Fruit fly (Drosophila melanogaster) whole organism, embryonic: ENCODE results near the gene Syx8.

ENCODE experiments used
- B-H1 ChIP-seq: fragments of 200-800 bp; sonication (Bioruptor generic); IDR thresholded peaks from 3 replicates; pipeline ENCODE4 v1.3.6; 2022; ENCODE audit warnings: missing biosample characterization, missing genetic modification characterization
- Bdp1 ChIP-seq: fragments of 200-800 bp; sonication (Bioruptor generic); optimal IDR thresholded peaks from 3 replicates; lab custom pipeline; 2016; ENCODE audit warnings: missing biosample characterization, missing genetic modification characterization
- Blimp-1 ChIP-seq: fragments of 200-800 bp; sonication (Bioruptor generic); optimal IDR thresholded peaks from 3 replicates; lab custom pipeline; 2018; ENCODE audit warnings: missing biosample characterization, missing genetic modification characterization, mild to moderate bottlenecking, moderate library complexity, missing genetic modification reagents
- CG10209 ChIP-seq: fragments of 200-800 bp; sonication (Bioruptor generic); optimal IDR thresholded peaks from 3 replicates; lab custom pipeline; 2017; ENCODE audit warnings: missing biosample characterization, mild to moderate bottlenecking, missing genetic modification characterization, missing genetic modification reagents
- CG10267 ChIP-seq: fragments of 200-800 bp; sonication (Bioruptor generic); optimal IDR thresholded peaks from 2 replicates; lab custom pipeline; 2018; ENCODE audit warnings: missing biosample characterization, mild to moderate bottlenecking, missing genetic modification characterization, moderate library complexity
- CG10366 ChIP-seq: fragments of 200-800 bp; sonication (Bioruptor generic); IDR thresholded peaks from 2 replicates; pipeline ENCODE4 v1.3.6; 2022; ENCODE audit warnings: missing biosample characterization, missing genetic modification characterization
- CG10979 ChIP-seq: fragments of 200-800 bp; sonication (Bioruptor generic); optimal IDR thresholded peaks from 2 replicates; lab custom pipeline; 2018; ENCODE audit warnings: missing biosample characterization, mild to moderate bottlenecking, missing genetic modification characterization, moderate library complexity
- CG11695 ChIP-seq: fragments of 200-800 bp; sonication (Bioruptor generic); IDR thresholded peaks from 3 replicates; pipeline ENCODE4 v1.3.6; 2022; ENCODE audit warnings: missing biosample characterization, missing genetic modification characterization
- CG1602 ChIP-seq: fragments of 200-800 bp; sonication (Bioruptor generic); optimal IDR thresholded peaks from 3 replicates; lab custom pipeline; 2016; ENCODE audit warnings: missing biosample characterization, missing genetic modification characterization
- CG34376 ChIP-seq: fragments of 200-800 bp; sonication (Bioruptor generic); optimal IDR thresholded peaks from 2 replicates; lab custom pipeline; 2018; ENCODE audit warnings: missing biosample characterization, mild to moderate bottlenecking, missing genetic modification characterization
- CG4617 ChIP-seq: fragments of 200-800 bp; sonication (Bioruptor generic); optimal IDR thresholded peaks from 3 replicates; lab custom pipeline; 2016; ENCODE audit warnings: missing biosample characterization, missing genetic modification characterization, borderline replicate concordance
- CG7839 ChIP-seq: fragments of 200-800 bp; sonication (Bioruptor generic); optimal IDR thresholded peaks from 3 replicates; lab custom pipeline; 2018; ENCODE audit warnings: missing biosample characterization, mild to moderate bottlenecking, missing genetic modification characterization, moderate library complexity
- CG7928 ChIP-seq: fragments of 200-800 bp; sonication (Bioruptor generic); optimal IDR thresholded peaks from 2 replicates; lab custom pipeline; 2017; ENCODE audit warnings: missing biosample characterization, mild to moderate bottlenecking, missing genetic modification characterization
- CG8765 ChIP-seq: fragments of 200-800 bp; sonication (Bioruptor generic); IDR thresholded peaks from 2 replicates; pipeline ENCODE4 v1.3.6; 2022; ENCODE audit warnings: missing biosample characterization, missing genetic modification characterization
- CTCF ChIP-seq: fragments of 200-800 bp; sonication (Bioruptor generic); optimal IDR thresholded peaks from 2 replicates; lab custom pipeline; 2017; ENCODE audit warnings: missing biosample characterization, mild to moderate bottlenecking, missing genetic modification characterization, moderate library complexity
- Chrac-16 ChIP-seq: fragments of 200-800 bp; sonication (Bioruptor generic); optimal IDR thresholded peaks from 3 replicates; lab custom pipeline; 2016; ENCODE audit warnings: missing biosample characterization, missing genetic modification characterization
- CrebB ChIP-seq: fragments of 200-800 bp; sonication (Bioruptor generic); optimal IDR thresholded peaks from 3 replicates; lab custom pipeline; 2018; ENCODE audit warnings: missing biosample characterization, mild to moderate bottlenecking, missing genetic modification characterization
- Lhr ChIP-seq: fragments of 200-800 bp; sonication (Bioruptor generic); optimal IDR thresholded peaks from 3 replicates; lab custom pipeline; 2017; ENCODE audit warnings: mild to moderate bottlenecking, missing biosample characterization, missing genetic modification reagents, missing genetic modification characterization
- Med ChIP-seq: fragments of 200-800 bp; sonication (Bioruptor generic); peaks from one replicate; lab custom pipeline; 2016; ENCODE audit warnings: missing biosample characterization, missing genetic modification characterization, mild to moderate bottlenecking, inconsistent platforms, moderate library complexity
- NfI ChIP-seq: fragments of 200-800 bp; sonication (Bioruptor generic); optimal IDR thresholded peaks from 3 replicates; lab custom pipeline; 2018; ENCODE audit warnings: missing biosample characterization, mild to moderate bottlenecking, missing genetic modification characterization, moderate library complexity
- Xbp1 ChIP-seq: fragments of 200-800 bp; sonication (Bioruptor generic); optimal IDR thresholded peaks from 3 replicates; lab custom pipeline; 2016; ENCODE audit warnings: missing biosample characterization, mild to moderate bottlenecking, missing genetic modification characterization
- Xrp1 ChIP-seq: fragments of 200-800 bp; sonication (Bioruptor generic); IDR thresholded peaks from 2 replicates; pipeline ENCODE4 v1.3.6; 2022; ENCODE audit warnings: missing biosample characterization, missing genetic modification characterization
- ato ChIP-seq: fragments of 200-800 bp; sonication (Bioruptor generic); IDR thresholded peaks from 2 replicates; pipeline ENCODE4 v1.3.6; 2022; ENCODE audit warnings: missing biosample characterization, missing genetic modification characterization; ENCODE audit not compliant: partially characterized antibody
- bsh ChIP-seq, 2 experiments: fragments of 200-800 bp; sonication (Bioruptor generic); optimal IDR thresholded peaks; 2 replicates each; lab custom pipeline; 2017 to 2018; ENCODE audit warnings: mild to moderate bottlenecking in 2 of 2, missing biosample characterization in 2 of 2, missing genetic modification characterization in 2 of 2, moderate library complexity in 1 of 2
- dmrt11E ChIP-seq: fragments of 200-800 bp; sonication (Bioruptor generic); optimal IDR thresholded peaks from 3 replicates; lab custom pipeline; 2018; ENCODE audit warnings: missing biosample characterization, mild to moderate bottlenecking, missing genetic modification characterization, moderate library complexity
- dpn ChIP-seq, 2 experiments: fragments of 200-800 bp; sonication (Bioruptor generic); optimal IDR thresholded peaks; 3 replicates each; lab custom pipeline; 2016; ENCODE audit warnings: missing biosample characterization in 2 of 2, missing genetic modification characterization in 2 of 2
- fd96Cb ChIP-seq: fragments of 200-800 bp; sonication (Bioruptor generic); optimal IDR thresholded peaks from 2 replicates; lab custom pipeline; 2018; ENCODE audit warnings: missing biosample characterization, mild to moderate bottlenecking, missing genetic modification characterization, moderate library complexity
- ham ChIP-seq: fragments of 200-800 bp; sonication (Bioruptor generic); IDR thresholded peaks from 2 replicates; pipeline ENCODE4 v1.3.6; 2022; ENCODE audit warnings: missing biosample characterization, missing genetic modification characterization
- jing ChIP-seq: fragments of 200-800 bp; sonication (Bioruptor generic); optimal IDR thresholded peaks from 2 replicates; lab custom pipeline; 2018; ENCODE audit warnings: missing biosample characterization, mild to moderate bottlenecking, missing genetic modification characterization
- kay ChIP-seq: fragments of 200-800 bp; sonication (Bioruptor generic); optimal IDR thresholded peaks from 2 replicates; lab custom pipeline; 2016; ENCODE audit warnings: missing biosample characterization, missing genetic modification characterization
- phol ChIP-seq: fragments of 200-800 bp; sonication (Bioruptor generic); optimal IDR thresholded peaks from 3 replicates; lab custom pipeline; 2018; ENCODE audit warnings: missing biosample characterization, mild to moderate bottlenecking, missing genetic modification characterization, moderate library complexity
- pros ChIP-seq: fragments of 200-800 bp; sonication (Bioruptor generic); optimal IDR thresholded peaks from 3 replicates; lab custom pipeline; 2019; ENCODE audit warnings: missing biosample characterization, mild to moderate bottlenecking, missing genetic modification characterization, moderate library complexity
- row ChIP-seq: fragments of 200-800 bp; sonication (Bioruptor generic); IDR thresholded peaks from 3 replicates; pipeline ENCODE4 v1.3.6; 2022; ENCODE audit warnings: missing biosample characterization, missing genetic modification characterization
- sens ChIP-seq: fragments of 200-800 bp; sonication (Bioruptor generic); peaks from one replicate; lab custom pipeline; 2016; ENCODE audit warnings: missing biosample characterization, missing genetic modification characterization
- sqz ChIP-seq: fragments of 200-800 bp; sonication (Bioruptor generic); optimal IDR thresholded peaks from 3 replicates; lab custom pipeline; 2018; ENCODE audit warnings: missing biosample characterization, mild to moderate bottlenecking, missing genetic modification characterization
- stc ChIP-seq: fragments of 200-800 bp; sonication (Bioruptor generic); IDR thresholded peaks from 2 replicates; pipeline ENCODE4 v1.3.6; 2022; ENCODE audit warnings: missing biosample characterization, missing genetic modification characterization

The Syx8 gene

dm6 chr3L:16635566-16636210 is 48.8 kb upstream of the Syx8 start (continued):
- peak; percentile 26 for TF ChIP-seq NfI (GFP tag; lab: Kevin White, UChicago)
- peak; percentile 23; the same call in 1 of the 2 replicates for TF ChIP-seq CG10366
- peak; percentile 76 for TF ChIP-seq kay (GFP tag; lab: Kevin White, UChicago)
- TF ChIP-seq fd96Cb (tag; lab: Kevin White, UChicago) = peak; percentile 21
- peak; percentile 42 for TF ChIP-seq Med (GFP tag; lab: Kevin White, UChicago)
- TF ChIP-seq bsh (GFP tag; optimal IDR thresholded peaks at IDR 0.05; lab: Kevin White, UChicago) = peak; percentile 21 to 43
- peak; percentile 6 for TF ChIP-seq dmrt11E
- no peak for TF ChIP-seq jing (GFP tag; lab: Kevin White, UChicago)
- peak; percentile 58 for TF ChIP-seq CG7839 (tag; lab: Kevin White, UChicago)
- TF ChIP-seq CG10209 (GFP tag; lab: Kevin White, UChicago) = peak; percentile 25
- TF ChIP-seq CG10267 = peak; percentile 9
- peak in 1 of 2 experiments; percentile 15 for TF ChIP-seq dpn (GFP tag; optimal IDR thresholded peaks at IDR 0.05; lab: Kevin White, UChicago)
- peak; percentile 26 for TF ChIP-seq Xbp1 (GFP tag; lab: Kevin White, UChicago)

DNA sequence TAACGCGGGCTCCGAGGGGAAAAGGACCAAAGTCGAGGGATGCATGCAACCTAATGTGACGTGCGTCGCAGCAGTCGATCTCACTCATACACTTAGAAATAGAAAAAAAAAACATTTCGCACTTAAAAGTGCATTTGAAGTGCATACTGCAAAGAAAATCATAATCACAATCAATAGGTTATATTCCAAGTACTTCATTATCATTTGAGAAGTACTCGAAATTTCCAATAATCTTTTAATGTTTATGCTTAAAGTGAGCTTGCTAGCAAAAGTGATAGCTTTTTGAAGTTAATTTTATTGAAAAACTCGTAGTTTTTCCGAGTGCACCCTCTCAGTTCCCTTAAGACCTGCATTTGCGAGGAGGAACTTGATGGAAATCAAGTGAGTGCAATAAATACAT is 47.7 kb upstream of the Syx8 start:
- no peak for TF ChIP-seq CG34376
- no peak for TF ChIP-seq B-H1 (GFP tag; lab: Robert Waterston, UW)
- TF ChIP-seq Blimp-1 = peak; percentile 0
- peak; percentile 29; the same call in 1 of the 2 replicates for TF ChIP-seq Xrp1 (GFP tag; lab: Robert Waterston, UW)
- TF ChIP-seq Lhr (GFP tag; lab: Kevin White, UChicago) = no peak
- TF ChIP-seq sens = peak; percentile 50
- 0 out of 3 replicates have a peak, but pooled peaks have one; percentile 8 for TF ChIP-seq row (GFP tag; lab: Robert Waterston, UW)
- peak; percentile 37 for TF ChIP-seq CG10979 (tag; lab: Kevin White, UChicago)
- TF ChIP-seq phol (tag; lab: Kevin White, UChicago) = peak; percentile 1

DNA sequence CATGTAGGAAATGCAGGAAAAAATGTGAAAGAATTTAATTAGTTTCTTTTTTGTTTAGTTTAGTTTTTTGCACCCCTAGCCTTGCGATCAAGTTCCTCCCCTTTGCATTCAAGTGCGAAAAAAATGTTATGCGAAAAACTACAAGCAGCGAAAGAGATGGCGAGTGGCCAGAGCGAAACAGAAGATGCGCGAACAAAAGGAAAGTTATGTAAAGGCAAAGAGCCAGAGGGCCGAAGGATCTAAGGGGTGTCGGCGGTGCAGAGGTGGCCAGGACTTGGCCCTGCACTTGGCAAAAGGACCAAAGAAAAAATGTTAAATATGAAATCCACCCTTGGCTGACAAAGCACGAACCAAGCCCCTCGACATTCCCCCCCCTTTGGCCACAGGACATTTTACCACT is 47.2 kb upstream of the Syx8 start:
- TF ChIP-seq CTCF (GFP tag; lab: Kevin White, UChicago) = no peak
- TF ChIP-seq CG11695 (GFP tag; lab: Robert Waterston, UW) = no peak
- no peak for TF ChIP-seq stc (GFP tag; lab: Robert Waterston, UW)
- TF ChIP-seq Xbp1 (GFP tag; lab: Kevin White, UChicago) = no peak
- TF ChIP-seq CG1602 (GFP tag; lab: Kevin White, UChicago) = no peak
- TF ChIP-seq pros (GFP tag; lab: Kevin White, UChicago) = peak; percentile 84
- TF ChIP-seq Chrac-16 (GFP tag; lab: Kevin White, UChicago) = no peak
- TF ChIP-seq CG7928 = no peak
- TF ChIP-seq ato = no peak
- no peak for TF ChIP-seq CG8765 (GFP tag; lab: Robert Waterston, UW)
- TF ChIP-seq sqz (GFP tag; lab: Kevin White, UChicago) = peak; percentile 53
- no peak for TF ChIP-seq CG4617
- no peak for TF ChIP-seq Bdp1 (GFP tag; lab: Kevin White, UChicago)
- no peak for TF ChIP-seq CrebB (tag; lab: Kevin White, UChicago)
- TF ChIP-seq ham (GFP tag; lab: Robert Waterston, UW) = no peak
